Worm (Caenorhabditis elegans): Measurements from ENCODE around the gene nas-24.

The nas-24 gene

DNA sequence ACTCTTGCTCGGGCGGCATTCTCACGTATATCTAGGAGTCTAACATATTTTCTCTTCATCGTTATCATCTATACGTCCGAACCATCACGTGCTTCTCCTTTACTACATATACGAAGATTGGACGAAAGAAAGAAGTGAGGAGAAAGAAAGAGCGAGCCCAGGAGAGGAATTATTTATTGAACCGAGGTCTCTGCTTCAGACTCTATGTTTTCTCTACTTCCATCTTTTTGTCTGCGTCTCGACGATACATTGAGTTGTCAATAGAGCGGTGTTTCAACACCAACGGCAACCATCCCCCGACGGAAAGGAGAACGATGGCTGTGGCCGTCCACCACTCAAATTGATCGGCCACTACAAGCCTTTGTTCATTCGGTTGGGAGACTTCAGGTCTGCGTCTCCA lies 20.2 kb downstream of the nas-24 start (continued):
- TF ChIP-seq sdz-12 (GFP tag; optimal IDR thresholded peaks at IDR 0.05): no peak
- no peak for TF ChIP-seq daf-12 (tag; optimal IDR thresholded peaks at IDR 0.05)
- TF ChIP-seq nhr-48 (tag; optimal IDR thresholded peaks at IDR 0.05): peak; percentile 3
- peak; percentile 70 for TF ChIP-seq egl-43 (GFP tag; IDR thresholded peaks at IDR 0.05)
- peak; percentile 35; the same call in 1 of the 2 replicates for TF ChIP-seq set-16 (GFP tag; IDR thresholded peaks at IDR 0.05)
- TF ChIP-seq F10B5.3 (tag; optimal IDR thresholded peaks at IDR 0.05): peak; percentile 33
- peak in 1 of 2 experiments; percentile 85 for TF ChIP-seq hif-1 (tag; optimal IDR thresholded peaks at IDR 0.05)
- TF ChIP-seq mdt-29 (GFP tag; IDR thresholded peaks at IDR 0.05): no peak
- no peak for TF ChIP-seq duxl-1 (tag; optimal IDR thresholded peaks at IDR 0.05; ENCODE audit: poor library complexity)
- no peak for TF ChIP-seq zfp-2 (tag; optimal IDR thresholded peaks at IDR 0.05)
- TF ChIP-seq zip-11 (GFP tag; IDR thresholded peaks at IDR 0.05): no peak
- peak; percentile 94 for TF ChIP-seq nhr-77 (tag; optimal IDR thresholded peaks at IDR 0.05)
- peak; percentile 53 for TF ChIP-seq tra-1 (GFP tag; IDR thresholded peaks at IDR 0.05)
- TF ChIP-seq rbr-2 (tag; optimal IDR thresholded peaks at IDR 0.05): peak; percentile 77
- TF ChIP-seq egl-27 (tag; optimal IDR thresholded peaks at IDR 0.05): no peak
- TF ChIP-seq php-3 (GFP tag; IDR thresholded peaks at IDR 0.05): no peak
- TF ChIP-seq gei-8 (GFP tag; optimal IDR thresholded peaks at IDR 0.05): no peak
- 0 out of 2 replicates have a peak, but pooled peaks have one; percentile 50 for TF ChIP-seq dmd-9 (GFP tag; IDR thresholded peaks at IDR 0.05)
- TF ChIP-seq ama-1 (optimal IDR thresholded peaks at IDR 0.05): peak; percentile 72
- TF ChIP-seq snpc-4 (tag; optimal IDR thresholded peaks at IDR 0.05): no peak
- TF ChIP-seq tag-97 (GFP tag; IDR thresholded peaks at IDR 0.05): no peak
- peak; percentile 73 for TF ChIP-seq mes-2 (tag; optimal IDR thresholded peaks at IDR 0.05; ENCODE audit: poor library complexity, severe bottlenecking)
- no peak for TF ChIP-seq Y5F2A.4 (GFP tag; optimal IDR thresholded peaks at IDR 0.05)
- TF ChIP-seq lin-13 (GFP tag; optimal IDR thresholded peaks at IDR 0.05): peak; percentile 39
- peak; percentile 46 for TF ChIP-seq nhr-25 (tag; optimal IDR thresholded peaks at IDR 0.05; ENCODE audit: borderline replicate concordance, insufficient read depth)
- peak; percentile 82 for TF ChIP-seq ceh-20 (GFP tag; IDR thresholded peaks at IDR 0.05)
- peak; percentile 95 for TF ChIP-seq dve-1 (tag; optimal IDR thresholded peaks at IDR 0.05; ENCODE audit: insufficient read depth)
- no peak for TF ChIP-seq snpc-1.2 (GFP tag; IDR thresholded peaks at IDR 0.05)
- TF ChIP-seq zfp-3 (GFP tag; conservative IDR thresholded peaks at IDR 0.05): no peak
- TF ChIP-seq R02D3.7 (tag; optimal IDR thresholded peaks at IDR 0.05): no peak
- no peak for TF ChIP-seq dmd-8 (GFP tag; IDR thresholded peaks at IDR 0.05)
- TF ChIP-seq lir-3 (tag; optimal IDR thresholded peaks at IDR 0.05): no peak
- no peak for TF ChIP-seq ceh-32 (tag; optimal IDR thresholded peaks at IDR 0.05; ENCODE audit: poor library complexity)
- peak; percentile 80 for TF ChIP-seq T20F7.1 (GFP tag; optimal IDR thresholded peaks at IDR 0.05)
- TF ChIP-seq ZK337.2 (GFP tag; IDR thresholded peaks at IDR 0.05): no peak
- TF ChIP-seq ceh-28 (tag; optimal IDR thresholded peaks at IDR 0.05): peak; percentile 35
- no peak for TF ChIP-seq unc-130 (GFP tag; optimal IDR thresholded peaks at IDR 0.05)
- no peak for TF ChIP-seq ZK546.5 (tag; optimal IDR thresholded peaks at IDR 0.05)
- TF ChIP-seq nhr-28 (tag; optimal IDR thresholded peaks at IDR 0.05): peak; percentile 89
- TF ChIP-seq spr-3 (GFP tag; optimal IDR thresholded peaks at IDR 0.05): no peak
- peak; percentile 30; the same call in 1 of the 2 replicates for TF ChIP-seq ctbp-1 (GFP tag; IDR thresholded peaks at IDR 0.05)
- peak; percentile 63 for TF ChIP-seq mxl-3 (GFP tag; optimal IDR thresholded peaks at IDR 0.05)
- TF ChIP-seq unc-39 (tag; optimal IDR thresholded peaks at IDR 0.05): peak; percentile 31
- no peak for TF ChIP-seq Y105C5A.15 (GFP tag; IDR thresholded peaks at IDR 0.05)
- no peak for TF ChIP-seq nhr-111 (GFP tag; optimal IDR thresholded peaks at IDR 0.05)
- no peak for TF ChIP-seq ceh-44 (GFP tag; IDR thresholded peaks at IDR 0.05)
- no peak for TF ChIP-seq ztf-11 (tag; optimal IDR thresholded peaks at IDR 0.05)
- peak; percentile 50 to 51 for TF ChIP-seq daf-16 (GFP tag; optimal IDR thresholded peaks at IDR 0.05)
- TF ChIP-seq daf-16 (tag; optimal IDR thresholded peaks at IDR 0.05): peak; percentile 90
- peak; percentile 36 for TF ChIP-seq nhr-102 (tag; optimal IDR thresholded peaks at IDR 0.05)
- TF ChIP-seq hmg-1.1 (GFP tag; IDR thresholded peaks at IDR 0.05): peak; percentile 83

Data from whole organism, L4 larva.